Worm (Caenorhabditis elegans): ENCODE measurements around the gene D2045.9.

Gene D2045.9

DNA sequence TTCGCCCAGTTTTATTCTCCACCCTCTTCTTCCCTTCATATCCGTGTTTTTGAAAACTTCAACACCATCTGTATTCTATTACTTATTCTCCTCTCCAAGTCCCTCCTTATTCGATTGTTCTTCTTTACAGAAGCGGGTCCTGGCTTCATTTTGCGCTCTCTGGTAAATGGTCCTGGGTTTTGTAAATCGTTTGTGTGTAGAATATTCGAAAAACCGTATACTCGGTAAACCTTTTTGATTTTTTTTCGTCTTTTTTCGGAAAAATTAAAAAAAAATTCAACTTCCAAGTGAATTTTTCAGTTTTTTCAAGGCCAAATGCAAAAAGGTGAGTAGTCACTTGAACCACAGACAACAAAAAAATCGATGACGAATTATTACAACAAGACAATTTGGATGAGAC lies at the start of gene D2045.9:
TSS of gene D2045.9 (plus strand) at position 301 of the 400 bp plus-strand sequence.
- TF ChIP-seq snpc-1.1 (tag; optimal IDR thresholded peaks at IDR 0.05; ENCODE audit: insufficient read depth) (no peak), xnd-1 (tag; optimal IDR thresholded peaks at IDR 0.05) (no peak), akir-1 (GFP tag; optimal IDR thresholded peaks at IDR 0.05) (no peak), F37B4.10 (GFP tag; IDR thresholded peaks at IDR 0.05) (no peak), nfya-2 (GFP tag; IDR thresholded peaks at IDR 0.05) (no peak), attf-3 (GFP tag; conservative IDR thresholded peaks at IDR 0.05) (no peak), dox-1 (GFP tag; IDR thresholded peaks at IDR 0.05) (no peak), tbx-9 (tag; optimal IDR thresholded peaks at IDR 0.05; ENCODE audit: borderline replicate concordance) (no peak)

DNA sequence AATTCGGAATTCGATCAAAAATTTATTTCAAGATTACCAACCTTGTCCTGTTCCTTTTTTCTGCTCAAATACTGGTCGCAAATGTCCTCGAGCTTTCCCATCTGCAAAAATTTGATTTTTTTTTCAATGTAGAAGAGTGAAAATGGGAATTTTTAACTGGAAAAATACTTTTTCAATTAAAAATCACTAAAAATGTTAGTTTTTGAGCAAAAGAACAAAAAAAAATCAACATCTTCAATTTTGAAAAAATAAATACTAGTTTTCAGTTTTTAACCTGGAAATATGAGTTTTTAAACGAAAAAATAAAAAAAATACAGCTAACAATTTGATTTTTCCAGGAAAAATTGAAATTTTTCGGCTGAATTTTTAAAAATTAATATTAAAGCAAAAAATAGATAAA lies 47.2 kb upstream of the D2045.9 start, which contains the start of gene prp-3:
TSS of gene prp-3 (minus strand) at position 101 of the 400 bp plus-strand sequence.
- TF ChIP-seq ztf-26 (tag; optimal IDR thresholded peaks at IDR 0.05) (no peak), ztf-18 (tag; optimal IDR thresholded peaks at IDR 0.05) (no peak), snpc-4 (GFP tag; optimal IDR thresholded peaks at IDR 0.05) (no peak), snpc-4 (tag; optimal IDR thresholded peaks at IDR 0.05) (no peak), C06A6.2 (GFP tag; conservative IDR thresholded peaks at IDR 0.05) (no peak), hlh-26 (GFP tag; conservative IDR thresholded peaks at IDR 0.05) (no peak), unc-130 (GFP tag; optimal IDR thresholded peaks at IDR 0.05) (no peak), lin-35 (GFP tag; optimal IDR thresholded peaks at IDR 0.05) (no peak), xnd-1 (tag; optimal IDR thresholded peaks at IDR 0.05) (no peak), B0035.1 (tag; optimal IDR thresholded peaks at IDR 0.05) (no peak), atf-7 (tag; optimal IDR thresholded peaks at IDR 0.05) (no peak), hmg-20 (GFP tag; IDR thresholded peaks at IDR 0.05) (no peak), attf-6 (GFP tag; IDR thresholded peaks at IDR 0.05) (no peak), F33H1.4 (GFP tag; IDR thresholded peaks at IDR 0.05) (no peak)

DNA sequence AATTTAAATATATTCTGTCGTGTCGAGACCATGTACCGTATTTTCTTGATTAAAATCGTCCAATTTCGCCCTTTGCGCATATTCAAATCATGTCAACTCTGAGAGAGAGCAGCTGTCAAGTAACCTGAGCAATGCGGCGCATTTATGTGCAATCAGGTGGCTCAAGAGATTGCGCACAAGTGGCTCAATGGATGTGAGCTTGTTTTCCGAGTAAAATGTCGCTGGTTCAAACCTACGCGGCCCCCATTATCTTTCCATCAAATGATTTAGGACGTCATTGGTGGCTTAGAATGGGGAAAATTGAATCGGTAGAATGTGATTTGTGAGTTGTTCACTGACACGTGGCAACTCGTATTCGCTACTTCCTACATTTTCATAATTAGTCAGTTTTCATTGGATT lies 42.9 kb upstream of the D2045.9 start:
- TF ChIP-seq die-1 (tag; optimal IDR thresholded peaks at IDR 0.05), result peak; percentile 27
- 0 out of 2 replicates have a peak, but pooled peaks have one; percentile 29 for TF ChIP-seq madf-6 (GFP tag; IDR thresholded peaks at IDR 0.05)
- no peak for TF ChIP-seq akir-1 (GFP tag; optimal IDR thresholded peaks at IDR 0.05)
- TF ChIP-seq attf-6 (GFP tag; IDR thresholded peaks at IDR 0.05), result no peak
- TF ChIP-seq T26A5.8 (tag; optimal IDR thresholded peaks at IDR 0.05), result no peak
- no peak for TF ChIP-seq ekl-4 (GFP tag; IDR thresholded peaks at IDR 0.05)
- peak; percentile 48 for TF ChIP-seq rpc-1 (optimal IDR thresholded peaks at IDR 0.05)
- TF ChIP-seq rpc-1 (tag; optimal IDR thresholded peaks at IDR 0.05), result peak; percentile 68
- TF ChIP-seq F49E8.2 (tag; optimal IDR thresholded peaks at IDR 0.05; ENCODE audit: insufficient read depth), result peak; percentile 17
- no peak for TF ChIP-seq K11D2.4 (GFP tag; IDR thresholded peaks at IDR 0.05)
- TF ChIP-seq snpc-1.3 (tag; optimal IDR thresholded peaks at IDR 0.05; ENCODE audit: insufficient read depth), result no peak
- TF ChIP-seq tbp1 (GFP tag; optimal IDR thresholded peaks at IDR 0.05), result peak; percentile 82
- TF ChIP-seq athp-1 (tag; optimal IDR thresholded peaks at IDR 0.05), result no peak
- no peak for TF ChIP-seq F55B11.4 (tag; optimal IDR thresholded peaks at IDR 0.05; ENCODE audit: borderline replicate concordance, insufficient read depth)
- TF ChIP-seq lsl-1 (GFP tag; optimal IDR thresholded peaks at IDR 0.05), result peak; percentile 25
- TF ChIP-seq ceh-100 (GFP tag; IDR thresholded peaks at IDR 0.05), result peak; percentile 28; the same call in 1 of the 2 replicates
- 0 out of 2 replicates have a peak, but pooled peaks have one; percentile 49 for TF ChIP-seq lin-26 (GFP tag; IDR thresholded peaks at IDR 0.05)
- TF ChIP-seq lir-1 (GFP tag; conservative IDR thresholded peaks at IDR 0.05), result no peak
- 0 out of 2 replicates have a peak, but pooled peaks have one; percentile 24 for TF ChIP-seq madf-3 (GFP tag; IDR thresholded peaks at IDR 0.05)
- no peak for TF ChIP-seq gei-17 (GFP tag; optimal IDR thresholded peaks at IDR 0.05)
- TF ChIP-seq B0261.1 (tag; optimal IDR thresholded peaks at IDR 0.05), result peak; percentile 57
